Fruit fly (Drosophila melanogaster) whole organism, embryonic: ENCODE data around the gene bnl.

ENCODE experiments used
- C15 ChIP-seq: fragments of 200-800 bp; sonication (Bioruptor generic); IDR thresholded peaks from 3 replicates; pipeline ENCODE4 v1.3.6; 2022; ENCODE audit warnings: missing biosample characterization, missing genetic modification characterization
- CG10431 ChIP-seq: fragments of 200-800 bp; sonication (Bioruptor generic); optimal IDR thresholded peaks from 3 replicates; lab custom pipeline; 2018; ENCODE audit warnings: missing biosample characterization, mild to moderate bottlenecking, missing genetic modification characterization
- CG11247 ChIP-seq: fragments of 200-800 bp; sonication (Bioruptor generic); IDR thresholded peaks from 2 replicates; pipeline ENCODE4 v1.3.6; 2022; ENCODE audit warnings: missing biosample characterization, missing genetic modification characterization
- CG12236 ChIP-seq: fragments of 200-800 bp; sonication (Bioruptor generic); optimal IDR thresholded peaks from 2 replicates; lab custom pipeline; 2016; ENCODE audit warnings: missing biosample characterization, missing genetic modification characterization
- CG1647 ChIP-seq: fragments of 200-800 bp; sonication (Bioruptor generic); optimal IDR thresholded peaks from 3 replicates; lab custom pipeline; 2016; ENCODE audit warnings: missing biosample characterization, missing genetic modification characterization
- CG16779 ChIP-seq: fragments of 200-800 bp; sonication (Bioruptor generic); IDR thresholded peaks from 2 replicates; pipeline ENCODE4 v1.3.6; 2022; ENCODE audit warnings: missing biosample characterization, missing genetic modification characterization
- CG16813 ChIP-seq: fragments of 200-800 bp; sonication (Bioruptor generic); IDR thresholded peaks from 3 replicates; pipeline ENCODE4 v1.3.6; 2022; ENCODE audit warnings: missing biosample characterization, missing genetic modification characterization; ENCODE audit not compliant: partially characterized antibody
- CG17328 ChIP-seq: fragments of 200-800 bp; sonication (Bioruptor generic); IDR thresholded peaks from 2 replicates; pipeline ENCODE4 v1.3.6; 2022; ENCODE audit warnings: missing biosample characterization, missing genetic modification characterization
- CG18599 ChIP-seq: fragments of 200-800 bp; sonication (Bioruptor generic); optimal IDR thresholded peaks from 3 replicates; lab custom pipeline; 2017; ENCODE audit warnings: missing biosample characterization, missing genetic modification characterization, mild to moderate bottlenecking, moderate library complexity, missing genetic modification reagents
- CG2678 ChIP-seq: fragments of 200-800 bp; sonication (Bioruptor generic); optimal IDR thresholded peaks from 3 replicates; lab custom pipeline; 2019; ENCODE audit warnings: missing biosample characterization, mild to moderate bottlenecking, missing genetic modification characterization, moderate library complexity
- CG42726 ChIP-seq: fragments of 200-800 bp; sonication (Bioruptor generic); IDR thresholded peaks from 2 replicates; pipeline ENCODE4 v1.3.6; 2022; ENCODE audit warnings: missing biosample characterization, missing genetic modification characterization; ENCODE audit not compliant: partially characterized antibody
- CG4328 ChIP-seq: fragments of 200-800 bp; sonication (Bioruptor generic); optimal IDR thresholded peaks from 3 replicates; lab custom pipeline; 2017; ENCODE audit warnings: missing biosample characterization, missing genetic modification reagents, missing genetic modification characterization
- CG4707 ChIP-seq: fragments of 200-800 bp; sonication (Bioruptor generic); optimal IDR thresholded peaks from 2 replicates; lab custom pipeline; 2018; ENCODE audit warnings: missing biosample characterization, mild to moderate bottlenecking, missing genetic modification characterization, moderate library complexity
- CG6272 ChIP-seq: fragments of 200-800 bp; sonication (Bioruptor generic); IDR thresholded peaks from 2 replicates; pipeline ENCODE4 v1.3.6; 2022; ENCODE audit warnings: missing biosample characterization, missing genetic modification characterization
- CG9609 ChIP-seq: fragments of 200-800 bp; sonication (Bioruptor generic); optimal IDR thresholded peaks from 3 replicates; lab custom pipeline; 2016; ENCODE audit warnings: missing biosample characterization, missing genetic modification characterization
- CHES-1-like ChIP-seq: fragments of 200-800 bp; sonication (Bioruptor generic); optimal IDR thresholded peaks from 2 replicates; lab custom pipeline; 2016; ENCODE audit warnings: missing biosample characterization, missing genetic modification characterization
- Dip2 ChIP-seq: fragments of 200-800 bp; sonication (Bioruptor generic); IDR thresholded peaks from 2 replicates; pipeline ENCODE4 v1.3.6; 2022; ENCODE audit warnings: missing biosample characterization, missing genetic modification characterization
- Eip74EF ChIP-seq, 2 experiments: fragments of 200-800 bp in 1 of 2; fragments of >200 bp in 1 of 2; sonication (Bioruptor generic) in 1 of 2; optimal IDR thresholded peaks; 2 replicates each; lab custom pipeline; 2017 to 2019; ENCODE audit warnings: missing biosample characterization in 2 of 2, missing genetic modification characterization in 2 of 2, mild to moderate bottlenecking in 1 of 2, moderate library complexity in 1 of 2
- Fer2 ChIP-seq: fragments of 200-800 bp; sonication (Bioruptor generic); optimal IDR thresholded peaks from 2 replicates; lab custom pipeline; 2018; ENCODE audit warnings: missing biosample characterization, mild to moderate bottlenecking, missing genetic modification characterization, moderate library complexity
- Hr51 ChIP-seq, 2 experiments: fragments of 200-800 bp; sonication (Bioruptor generic); optimal IDR thresholded peaks; 2 replicates in 1 of 2; 3 replicates in 1 of 2; lab custom pipeline; 2016 to 2018; ENCODE audit warnings: missing biosample characterization in 2 of 2, missing genetic modification characterization in 2 of 2, mild to moderate bottlenecking in 1 of 2, moderate library complexity in 1 of 2
- Jarid2 ChIP-seq: fragments of 200-800 bp; sonication (Bioruptor generic); optimal IDR thresholded peaks from 3 replicates; lab custom pipeline; 2017; ENCODE audit warnings: mild to moderate bottlenecking, missing biosample characterization, missing genetic modification reagents, missing genetic modification characterization
- Side ChIP-seq: fragments of 200-800 bp; sonication (Bioruptor generic); optimal IDR thresholded peaks from 2 replicates; lab custom pipeline; 2016; ENCODE audit warnings: missing biosample characterization, missing genetic modification characterization
- Sox100B ChIP-seq: fragments of 200-800 bp; sonication (Bioruptor generic); optimal IDR thresholded peaks from 3 replicates; lab custom pipeline; 2018; ENCODE audit warnings: missing biosample characterization, mild to moderate bottlenecking, missing genetic modification characterization
- Spps ChIP-seq: fragments of 200-800 bp; sonication (Bioruptor generic); optimal IDR thresholded peaks from 2 replicates; lab custom pipeline; 2018; ENCODE audit warnings: missing biosample characterization, mild to moderate bottlenecking, missing genetic modification characterization
- ap ChIP-seq: fragments of 200-800 bp; sonication (Bioruptor generic); IDR thresholded peaks from 2 replicates; pipeline ENCODE4 v1.3.6; 2022; ENCODE audit warnings: missing biosample characterization, missing genetic modification characterization
- az2 ChIP-seq: fragments of 200-800 bp; sonication (Bioruptor generic); optimal IDR thresholded peaks from 3 replicates; lab custom pipeline; 2016; ENCODE audit warnings: missing biosample characterization, missing genetic modification characterization
- bbx ChIP-seq: fragments of 200-800 bp; sonication (Bioruptor generic); IDR thresholded peaks from 2 replicates; pipeline ENCODE4 v1.3.6; 2022; ENCODE audit warnings: missing biosample characterization, missing genetic modification characterization; ENCODE audit not compliant: partially characterized antibody
- cato ChIP-seq: fragments of 200-800 bp; sonication (Bioruptor generic); optimal IDR thresholded peaks from 2 replicates; lab custom pipeline; 2016; ENCODE audit warnings: missing biosample characterization, missing genetic modification characterization, borderline replicate concordance
- crol ChIP-seq: fragments of 200-800 bp; sonication (Bioruptor generic); IDR thresholded peaks from 2 replicates; pipeline ENCODE4 v1.3.6; 2022; ENCODE audit warnings: missing biosample characterization, missing genetic modification characterization
- cwo ChIP-seq: fragments of 200-800 bp; sonication (Bioruptor generic); optimal IDR thresholded peaks from 3 replicates; lab custom pipeline; 2017; ENCODE audit warnings: missing biosample characterization, missing genetic modification characterization, mild to moderate bottlenecking, moderate library complexity, missing genetic modification reagents
- danr ChIP-seq: fragments of 200-800 bp; sonication (Bioruptor generic); IDR thresholded peaks from 2 replicates; pipeline ENCODE4 v1.3.6; 2022; ENCODE audit warnings: missing biosample characterization, missing genetic modification characterization
- dysf ChIP-seq: fragments of 200-800 bp; sonication (Bioruptor generic); IDR thresholded peaks from 3 replicates; pipeline ENCODE4 v1.3.6; 2022; ENCODE audit warnings: missing biosample characterization, missing genetic modification characterization
- ftz-f1 ChIP-seq: fragments of 200-800 bp; sonication (Bioruptor generic); optimal IDR thresholded peaks from 2 replicates; lab custom pipeline; 2016; ENCODE audit warnings: missing biosample characterization, missing genetic modification characterization
- gcm ChIP-seq: fragments of 200-800 bp; sonication (Bioruptor generic); optimal IDR thresholded peaks from 2 replicates; lab custom pipeline; 2019; ENCODE audit warnings: missing biosample characterization, mild to moderate bottlenecking, missing genetic modification characterization, moderate library complexity
- kah ChIP-seq: fragments of 200-800 bp; sonication (Bioruptor generic); optimal IDR thresholded peaks from 2 replicates; lab custom pipeline; 2018; ENCODE audit warnings: missing biosample characterization, mild to moderate bottlenecking, missing genetic modification characterization
- lab ChIP-seq: fragments of 200-800 bp; sonication (Bioruptor generic); optimal IDR thresholded peaks from 3 replicates; lab custom pipeline; 2017; ENCODE audit warnings: missing biosample characterization, missing genetic modification characterization, mild to moderate bottlenecking, moderate library complexity, missing genetic modification reagents
- lov ChIP-seq, 2 experiments: fragments of 200-800 bp in 1 of 2; fragments of >200 bp in 1 of 2; sonication (Bioruptor generic) in 1 of 2; IDR thresholded peaks in 1 of 2; optimal IDR thresholded peaks in 1 of 2; 2 replicates in 1 of 2; 3 replicates in 1 of 2; pipeline versions ENCODE4 v1.3.6 to Lab custom; 2017 to 2022; ENCODE audit warnings: missing biosample characterization in 1 of 2, missing genetic modification characterization in 1 of 2
- nerfin-1 ChIP-seq: fragments of 200-800 bp; sonication (Bioruptor generic); optimal IDR thresholded peaks from 3 replicates; lab custom pipeline; 2019; ENCODE audit warnings: missing biosample characterization, mild to moderate bottlenecking, missing genetic modification characterization, moderate library complexity
- org-1 ChIP-seq: fragments of 200-800 bp; sonication (Bioruptor generic); optimal IDR thresholded peaks from 2 replicates; lab custom pipeline; 2017; ENCODE audit warnings: missing biosample characterization, missing genetic modification characterization
- pho ChIP-seq: fragments of 200-800 bp; sonication (Bioruptor generic); optimal IDR thresholded peaks from 2 replicates; lab custom pipeline; 2016; ENCODE audit warnings: missing biosample characterization, missing genetic modification characterization
- pnt ChIP-seq: fragments of 200-800 bp; sonication (Bioruptor generic); optimal IDR thresholded peaks from 3 replicates; lab custom pipeline; 2016; ENCODE audit warnings: missing biosample characterization, missing genetic modification characterization
- pros ChIP-seq: fragments of 200-800 bp; sonication (Bioruptor generic); optimal IDR thresholded peaks from 3 replicates; lab custom pipeline; 2019; ENCODE audit warnings: missing biosample characterization, mild to moderate bottlenecking, missing genetic modification characterization, moderate library complexity
- pzg ChIP-seq: fragments of 200-800 bp; sonication (Bioruptor generic); optimal IDR thresholded peaks from 3 replicates; lab custom pipeline; 2018; ENCODE audit warnings: missing biosample characterization, mild to moderate bottlenecking, missing genetic modification characterization, moderate library complexity
- slbo ChIP-seq: fragments of 200-800 bp; sonication (Bioruptor generic); IDR thresholded peaks from 2 replicates; pipeline ENCODE4 v1.3.6; 2022; ENCODE audit warnings: missing biosample characterization, missing genetic modification characterization
- stc ChIP-seq: fragments of 200-800 bp; sonication (Bioruptor generic); IDR thresholded peaks from 2 replicates; pipeline ENCODE4 v1.3.6; 2022; ENCODE audit warnings: missing biosample characterization, missing genetic modification characterization
- tio ChIP-seq: fragments of 200-800 bp; sonication (Bioruptor generic); optimal IDR thresholded peaks from 2 replicates; lab custom pipeline; 2017; ENCODE audit warnings: missing biosample characterization, missing genetic modification characterization, inconsistent platforms
- trem ChIP-seq: fragments of 200-800 bp; optimal IDR thresholded peaks from 3 replicates; lab custom pipeline; 2019; ENCODE audit warnings: missing biosample characterization, mild to moderate bottlenecking, missing genetic modification characterization, moderate library complexity
- yki ChIP-seq: fragments of >200 bp; optimal IDR thresholded peaks from 3 replicates; lab custom pipeline; 2018

The bnl gene

DNA sequence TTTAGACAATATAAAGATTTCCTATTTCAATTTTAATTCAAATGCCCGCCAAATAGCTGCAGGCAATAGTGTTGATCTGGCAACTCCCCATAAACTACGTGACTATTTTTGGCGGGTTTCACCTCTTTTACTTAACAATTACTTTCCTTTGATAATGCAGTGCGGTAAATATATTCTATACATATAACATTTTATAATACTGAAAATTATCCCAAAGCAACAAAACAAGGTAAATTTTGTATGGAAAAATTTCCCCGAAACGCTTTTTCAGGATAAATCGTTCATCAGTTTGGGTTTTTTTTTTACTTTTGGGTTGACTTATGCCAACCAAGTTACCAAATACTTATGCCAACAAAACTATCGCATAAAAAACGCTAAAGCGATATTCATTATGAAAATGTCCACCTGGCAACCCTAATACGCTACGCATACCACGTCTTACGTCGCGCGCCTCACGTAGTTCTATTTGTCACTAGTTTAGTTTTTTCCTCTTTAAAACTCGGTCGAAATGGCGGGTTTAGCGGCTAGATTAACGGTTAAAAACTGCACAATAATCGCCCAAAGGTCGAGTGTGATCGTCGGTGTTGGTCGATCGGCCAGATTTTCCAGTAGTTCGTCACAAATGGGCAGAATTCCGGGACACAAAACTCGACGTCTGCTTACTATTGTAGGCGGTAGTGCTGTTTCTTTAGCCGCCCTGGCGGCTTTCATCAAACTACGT is 10.4 kb upstream of the bnl start, which contains the start of gene MICU3 (continued):
- TF ChIP-seq cwo (GFP tag; lab: Kevin White, UChicago) (peak; percentile 16), org-1 (GFP tag; lab: Kevin White, UChicago) (no peak), CG6272 (GFP tag; lab: Robert Waterston, UW) (peak; percentile 47), Side (peak; percentile 10), CG16813 (GFP tag; lab: Robert Waterston, UW) (peak; percentile 80), lab (GFP tag; lab: Kevin White, UChicago) (peak; percentile 77), stc (GFP tag; lab: Robert Waterston, UW) (0 out of 2 replicates have a peak, but pooled peaks have one; percentile 9), CHES-1-like (GFP tag; lab: Kevin White, UChicago) (peak; percentile 22), CG9609 (GFP tag; lab: Kevin White, UChicago) (peak; percentile 70), CG42726 (GFP tag; lab: Robert Waterston, UW) (0 out of 2 replicates have a peak, but pooled peaks have one; percentile 12), trem (tag; lab: Kevin White, UChicago) (peak; percentile 18), Dip2 (no peak), CG2678 (tag; lab: Kevin White, UChicago) (peak; percentile 69), Spps (tag; lab: Kevin White, UChicago) (peak; percentile 19), lov (optimal IDR thresholded peaks at IDR 0.05; lab: Kevin White, UChicago) (no peak), lov (GFP tag; IDR thresholded peaks at IDR 0.05; lab: Robert Waterston, UW) (no peak), slbo (GFP tag; lab: Robert Waterston, UW) (peak; percentile 83), tio (GFP tag; lab: Kevin White, UChicago) (peak; percentile 59), CG12236 (GFP tag; lab: Kevin White, UChicago) (no peak), ftz-f1 (GFP tag; lab: Kevin White, UChicago) (no peak), kah (GFP tag; lab: Kevin White, UChicago) (no peak), bbx (GFP tag; lab: Robert Waterston, UW) (peak; percentile 42; the same call in 1 of the 2 replicates), Sox100B (peak; percentile 51), CG4707 (GFP tag; lab: Kevin White, UChicago) (no peak), pnt (GFP tag; lab: Kevin White, UChicago) (peak; percentile 40), C15 (GFP tag; lab: Robert Waterston, UW) (no peak), CG16779 (no peak), Jarid2 (GFP tag; lab: Kevin White, UChicago) (no peak), pros (no peak), CG10431 (no peak), Eip74EF (GFP tag; optimal IDR thresholded peaks at IDR 0.05; lab: Kevin White, UChicago) (no peak), crol (GFP tag; lab: Robert Waterston, UW) (no peak), CG4328 (no peak), CG11247 (GFP tag; lab: Robert Waterston, UW) (peak; percentile 44; the same call in 1 of the 2 replicates), gcm (GFP tag; lab: Kevin White, UChicago) (no peak), yki (lab: Kevin White, UChicago) (no peak), Hr51 (GFP tag; optimal IDR thresholded peaks at IDR 0.05; lab: Kevin White, UChicago) (peak in 1 of 2 experiments; percentile 77), CG18599 (GFP tag; lab: Kevin White, UChicago) (peak; percentile 10), CG17328 (GFP tag; lab: Robert Waterston, UW) (peak; percentile 58), pzg (GFP tag; lab: Kevin White, UChicago) (peak; percentile 48), danr (no peak), pho (GFP tag; lab: Kevin White, UChicago) (peak; percentile 64), az2 (GFP tag; lab: Kevin White, UChicago) (peak; percentile 62), Fer2 (tag; lab: Kevin White, UChicago) (peak; percentile 36), CG1647 (GFP tag; lab: Kevin White, UChicago) (peak; percentile 33), dysf (GFP tag; lab: Robert Waterston, UW) (peak; percentile 75), nerfin-1 (tag; lab: Kevin White, UChicago) (peak; percentile 84), cato (GFP tag; lab: Kevin White, UChicago) (peak; percentile 53), ap (GFP tag; lab: Robert Waterston, UW) (peak; percentile 42; the same call in 1 of the 2 replicates)
